Fruit fly (Drosophila melanogaster) whole organism, embryonic: ENCODE results near the gene Hel25E.
A peak's percentile ranks its signal among the peaks of the same experiment; 100 is the strongest.

Experiments used
- Antp ChIP-seq: fragments of 200-800 bp; sonication (Bioruptor generic); optimal IDR thresholded peaks from 3 replicates; lab custom pipeline; 2016; ENCODE audit warnings: missing biosample characterization, missing genetic modification characterization
- BEAF-32 ChIP-seq: fragments of 200-800 bp; sonication (Bioruptor generic); optimal IDR thresholded peaks from 3 replicates; lab custom pipeline; 2017; ENCODE audit warnings: missing biosample characterization, missing genetic modification characterization, mild to moderate bottlenecking, moderate library complexity, missing genetic modification reagents
- Bteb2 ChIP-seq: fragments of 200-800 bp; sonication (Bioruptor generic); optimal IDR thresholded peaks from 2 replicates; lab custom pipeline; 2016; ENCODE audit warnings: missing biosample characterization, missing genetic modification characterization
- CG10209 ChIP-seq: fragments of 200-800 bp; sonication (Bioruptor generic); optimal IDR thresholded peaks from 3 replicates; lab custom pipeline; 2017; ENCODE audit warnings: missing biosample characterization, mild to moderate bottlenecking, missing genetic modification characterization, missing genetic modification reagents
- CG11696 ChIP-seq: fragments of 200-800 bp; sonication (Bioruptor generic); IDR thresholded peaks from 2 replicates; pipeline ENCODE4 v1.3.6; 2022; ENCODE audit warnings: missing biosample characterization, missing genetic modification characterization
- CG12104 ChIP-seq: fragments of 200-800 bp; sonication (Bioruptor generic); optimal IDR thresholded peaks from 3 replicates; lab custom pipeline; 2016; ENCODE audit warnings: missing biosample characterization, missing genetic modification characterization
- CG1233 ChIP-seq: fragments of 200-800 bp; sonication (Bioruptor generic); optimal IDR thresholded peaks from 4 replicates; lab custom pipeline; 2018; ENCODE audit warnings: missing biosample characterization, mild to moderate bottlenecking, missing genetic modification characterization
- CG14710 ChIP-seq: fragments of 200-800 bp; sonication (Bioruptor generic); optimal IDR thresholded peaks from 3 replicates; lab custom pipeline; 2019; ENCODE audit warnings: missing biosample characterization, mild to moderate bottlenecking, missing genetic modification characterization, moderate library complexity
- CG2120 ChIP-seq: fragments of 200-800 bp; sonication (Bioruptor generic); optimal IDR thresholded peaks from 3 replicates; lab custom pipeline; 2016; ENCODE audit warnings: missing biosample characterization, missing genetic modification characterization
- CG2875 ChIP-seq: fragments of 200-800 bp; sonication (Bioruptor generic); optimal IDR thresholded peaks from 2 replicates; lab custom pipeline; 2017; ENCODE audit warnings: missing biosample characterization, mild to moderate bottlenecking, missing genetic modification characterization, missing genetic modification reagents
- CG31224 ChIP-seq: fragments of 200-800 bp; sonication (Bioruptor generic); IDR thresholded peaks from 2 replicates; pipeline ENCODE4 v1.3.6; 2022; ENCODE audit warnings: missing biosample characterization, missing genetic modification characterization
- CG3163 ChIP-seq: fragments of 200-800 bp; sonication (Bioruptor generic); optimal IDR thresholded peaks from 3 replicates; lab custom pipeline; 2016; ENCODE audit warnings: missing biosample characterization, missing genetic modification characterization
- CG32767 ChIP-seq: fragments of 200-800 bp; sonication (Bioruptor generic); IDR thresholded peaks from 2 replicates; pipeline ENCODE4 v1.3.6; 2022; ENCODE audit warnings: missing biosample characterization, missing genetic modification characterization
- CG4730 ChIP-seq: fragments of 200-800 bp; sonication (Bioruptor generic); IDR thresholded peaks from 2 replicates; pipeline ENCODE4 v1.3.6; 2022; ENCODE audit warnings: missing biosample characterization, missing genetic modification characterization
- CG5245 ChIP-seq: fragments of 200-800 bp; sonication (Bioruptor generic); optimal IDR thresholded peaks from 3 replicates; lab custom pipeline; 2016; ENCODE audit warnings: missing biosample characterization, missing genetic modification characterization
- CG6765 ChIP-seq: fragments of 200-800 bp; sonication (Bioruptor generic); optimal IDR thresholded peaks from 3 replicates; lab custom pipeline; 2017; ENCODE audit warnings: missing biosample characterization, mild to moderate bottlenecking, missing genetic modification characterization
- CG6813 ChIP-seq: fragments of 200-800 bp; sonication (Bioruptor generic); optimal IDR thresholded peaks from 2 replicates; lab custom pipeline; 2017; ENCODE audit warnings: missing biosample characterization, missing genetic modification characterization, mild to moderate bottlenecking, moderate library complexity, missing genetic modification reagents
- CG6854 ChIP-seq: fragments of 200-800 bp; sonication (Bioruptor generic); optimal IDR thresholded peaks from 3 replicates; lab custom pipeline; 2017; ENCODE audit warnings: missing biosample characterization, mild to moderate bottlenecking, missing genetic modification characterization
- CG7556 ChIP-seq: fragments of 200-800 bp; sonication (Bioruptor generic); optimal IDR thresholded peaks from 2 replicates; lab custom pipeline; 2017; ENCODE audit warnings: missing biosample characterization, mild to moderate bottlenecking, missing genetic modification characterization
- CG8478 ChIP-seq: fragments of >200 bp; optimal IDR thresholded peaks from 2 replicates; lab custom pipeline; 2018
- CG9876 ChIP-seq: fragments of 200-800 bp; sonication (Bioruptor generic); optimal IDR thresholded peaks from 2 replicates; lab custom pipeline; 2016; ENCODE audit warnings: missing biosample characterization, missing genetic modification characterization
- Dek ChIP-seq: fragments of 200-800 bp; sonication (Bioruptor generic); optimal IDR thresholded peaks from 3 replicates; lab custom pipeline; 2019; ENCODE audit warnings: missing biosample characterization, mild to moderate bottlenecking, missing genetic modification characterization, moderate library complexity
- Dip2 ChIP-seq: fragments of 200-800 bp; sonication (Bioruptor generic); IDR thresholded peaks from 2 replicates; pipeline ENCODE4 v1.3.6; 2022; ENCODE audit warnings: missing biosample characterization, missing genetic modification characterization
- Fer1 ChIP-seq: fragments of 200-800 bp; sonication (Bioruptor generic); optimal IDR thresholded peaks from 2 replicates; lab custom pipeline; 2017; ENCODE audit warnings: missing biosample characterization, mild to moderate bottlenecking, missing genetic modification characterization
- Fer3 ChIP-seq: fragments of 200-800 bp; sonication (Bioruptor generic); optimal IDR thresholded peaks from 2 replicates; lab custom pipeline; 2018; ENCODE audit warnings: missing biosample characterization, mild to moderate bottlenecking, missing genetic modification characterization, moderate library complexity
- HLH4C ChIP-seq: fragments of 200-800 bp; sonication (Bioruptor generic); IDR thresholded peaks from 3 replicates; pipeline ENCODE4 v1.3.6; 2022; ENCODE audit warnings: missing biosample characterization, missing genetic modification characterization; ENCODE audit not compliant: partially characterized antibody
- Hand ChIP-seq: fragments of 200-800 bp; sonication (Bioruptor generic); optimal IDR thresholded peaks from 2 replicates; lab custom pipeline; 2017; ENCODE audit warnings: mild to moderate bottlenecking, missing biosample characterization, missing genetic modification reagents, missing genetic modification characterization
- Hmr ChIP-seq: fragments of 200-800 bp; sonication (Bioruptor generic); optimal IDR thresholded peaks from 3 replicates; lab custom pipeline; 2017; ENCODE audit warnings: mild to moderate bottlenecking, missing biosample characterization, missing genetic modification reagents, missing genetic modification characterization
- Hr51 ChIP-seq, 2 experiments: fragments of 200-800 bp; sonication (Bioruptor generic); optimal IDR thresholded peaks; 2 replicates in 1 of 2; 3 replicates in 1 of 2; lab custom pipeline; 2016 to 2018; ENCODE audit warnings: missing biosample characterization in 2 of 2, missing genetic modification characterization in 2 of 2, mild to moderate bottlenecking in 1 of 2, moderate library complexity in 1 of 2
- Jarid2 ChIP-seq: fragments of 200-800 bp; sonication (Bioruptor generic); optimal IDR thresholded peaks from 3 replicates; lab custom pipeline; 2017; ENCODE audit warnings: mild to moderate bottlenecking, missing biosample characterization, missing genetic modification reagents, missing genetic modification characterization
- MESR4 ChIP-seq: fragments of 200-800 bp; sonication (Bioruptor generic); optimal IDR thresholded peaks from 2 replicates; lab custom pipeline; 2018; ENCODE audit warnings: missing biosample characterization, mild to moderate bottlenecking, missing genetic modification characterization, moderate library complexity
- Mes4 ChIP-seq: fragments of 200-800 bp; sonication (Bioruptor generic); optimal IDR thresholded peaks from 2 replicates; lab custom pipeline; 2016; ENCODE audit warnings: missing biosample characterization, missing genetic modification characterization
- Opbp ChIP-seq: fragments of 200-800 bp; sonication (Bioruptor generic); IDR thresholded peaks from 3 replicates; pipeline ENCODE4 v1.3.6; 2022; ENCODE audit warnings: missing biosample characterization, missing genetic modification characterization; ENCODE audit not compliant: partially characterized antibody
- Rx ChIP-seq: fragments of 200-800 bp; sonication (Bioruptor generic); IDR thresholded peaks from 2 replicates; pipeline ENCODE4 v1.3.6; 2022; ENCODE audit warnings: missing biosample characterization, missing genetic modification characterization
- Xrp1 ChIP-seq: fragments of 200-800 bp; sonication (Bioruptor generic); IDR thresholded peaks from 2 replicates; pipeline ENCODE4 v1.3.6; 2022; ENCODE audit warnings: missing biosample characterization, missing genetic modification characterization
- amos ChIP-seq: fragments of 200-800 bp; sonication (Bioruptor generic); IDR thresholded peaks from 2 replicates; pipeline ENCODE4 v1.3.6; 2022; ENCODE audit warnings: missing biosample characterization, missing genetic modification characterization; ENCODE audit not compliant: partially characterized antibody
- bbx ChIP-seq: fragments of 200-800 bp; sonication (Bioruptor generic); IDR thresholded peaks from 2 replicates; pipeline ENCODE4 v1.3.6; 2022; ENCODE audit warnings: missing biosample characterization, missing genetic modification characterization; ENCODE audit not compliant: partially characterized antibody
- br ChIP-seq: fragments of >200 bp; optimal IDR thresholded peaks from 2 replicates; lab custom pipeline; 2017
- chinmo ChIP-seq: fragments of 200-800 bp; sonication (Bioruptor generic); IDR thresholded peaks from 4 replicates; pipeline ENCODE4 v1.3.6; 2022; ENCODE audit warnings: missing biosample characterization, missing genetic modification characterization; ENCODE audit not compliant: partially characterized antibody
- emc ChIP-seq: fragments of 200-800 bp; sonication (Bioruptor generic); optimal IDR thresholded peaks from 2 replicates; lab custom pipeline; 2016; ENCODE audit warnings: missing biosample characterization, missing genetic modification characterization
- grau ChIP-seq: fragments of 200-800 bp; optimal IDR thresholded peaks from 3 replicates; lab custom pipeline; 2019; ENCODE audit warnings: missing biosample characterization, mild to moderate bottlenecking, missing genetic modification characterization, moderate library complexity
- lola ChIP-seq, 3 experiments: fragments of >200 bp in 2 of 3; fragments of 200-800 bp in 1 of 3; sonication (Bioruptor generic) in 1 of 3; optimal IDR thresholded peaks; 2 replicates each; lab custom pipeline; 2017 to 2019; ENCODE audit warnings: missing biosample characterization in 3 of 3, missing genetic modification characterization in 3 of 3, mild to moderate bottlenecking in 1 of 3, moderate library complexity in 1 of 3
- phol ChIP-seq: fragments of 200-800 bp; sonication (Bioruptor generic); optimal IDR thresholded peaks from 3 replicates; lab custom pipeline; 2018; ENCODE audit warnings: missing biosample characterization, mild to moderate bottlenecking, missing genetic modification characterization, moderate library complexity
- sens ChIP-seq: fragments of 200-800 bp; sonication (Bioruptor generic); peaks from one replicate; lab custom pipeline; 2016; ENCODE audit warnings: missing biosample characterization, missing genetic modification characterization
- shn ChIP-seq: fragments of 200-800 bp; sonication (Bioruptor generic); optimal IDR thresholded peaks from 3 replicates; lab custom pipeline; 2016; ENCODE audit warnings: missing biosample characterization, missing genetic modification characterization
- sim ChIP-seq: fragments of 200-800 bp; sonication (Bioruptor generic); IDR thresholded peaks from 2 replicates; pipeline ENCODE4 v1.3.6; 2022; ENCODE audit warnings: missing biosample characterization, missing genetic modification characterization
- sisA ChIP-seq: fragments of 200-800 bp; sonication (Bioruptor generic); IDR thresholded peaks from 2 replicates; pipeline ENCODE4 v1.3.6; 2022; ENCODE audit warnings: missing biosample characterization, missing genetic modification characterization
- sna ChIP-seq: fragments of 200-800 bp; sonication (Bioruptor generic); IDR thresholded peaks from 2 replicates; pipeline ENCODE4 v1.3.6; 2022; ENCODE audit warnings: missing biosample characterization, missing genetic modification characterization; ENCODE audit not compliant: partially characterized antibody
- usp ChIP-seq: fragments of >200 bp; optimal IDR thresholded peaks from 2 replicates; lab custom pipeline; 2017; ENCODE audit warnings: missing biosample characterization, missing genetic modification characterization

Gene Hel25E

dm6 chr2L:5496468-5497093, 45.5 kb downstream of the Hel25E start (continued):
- peak; percentile 18; the same call in 1 of the 2 replicates for TF ChIP-seq Rx (GFP tag; lab: Robert Waterston, UW)
- TF ChIP-seq sna, result no peak
- TF ChIP-seq CG32767 (GFP tag; lab: Robert Waterston, UW), result 0 out of 2 replicates have a peak, but pooled peaks have one; percentile 40
- TF ChIP-seq Antp (GFP tag; lab: Kevin White, UChicago), result peak; percentile 52
- TF ChIP-seq Dip2, result no peak
- TF ChIP-seq CG5245 (GFP tag; lab: Kevin White, UChicago), result peak; percentile 52
- TF ChIP-seq usp, result no peak
- peak; percentile 95 for TF ChIP-seq sens
- TF ChIP-seq CG6813 (GFP tag; lab: Kevin White, UChicago), result peak; percentile 34
- TF ChIP-seq HLH4C (GFP tag; lab: Robert Waterston, UW), result no peak
- TF ChIP-seq Hmr (GFP tag; lab: Kevin White, UChicago), result no peak
- TF ChIP-seq CG2875, result peak; percentile 61
- no peak for TF ChIP-seq CG6854 (GFP tag; lab: Kevin White, UChicago)
- no peak for TF ChIP-seq Hand (GFP tag; lab: Kevin White, UChicago)
- TF ChIP-seq CG1233 (GFP tag; lab: Kevin White, UChicago), result peak; percentile 35
- peak; percentile 43 for TF ChIP-seq CG10209 (GFP tag; lab: Kevin White, UChicago)
- no peak for TF ChIP-seq br
- no peak for TF ChIP-seq CG6765
- no peak for TF ChIP-seq MESR4
- TF ChIP-seq phol (tag; lab: Kevin White, UChicago), result peak; percentile 67
- TF ChIP-seq Hr51 (GFP tag; optimal IDR thresholded peaks at IDR 0.05; lab: Kevin White, UChicago), result peak in 1 of 2 experiments; percentile 49
- TF ChIP-seq CG2120 (GFP tag; lab: Kevin White, UChicago), result no peak
- 0 out of 2 replicates have a peak, but pooled peaks have one; percentile 19 for TF ChIP-seq sim (GFP tag; lab: Robert Waterston, UW)
- TF ChIP-seq grau, result peak; percentile 69
- TF ChIP-seq Xrp1 (GFP tag; lab: Robert Waterston, UW), result peak; percentile 80
- no peak for TF ChIP-seq amos (GFP tag; lab: Robert Waterston, UW)
- no peak for TF ChIP-seq CG11696 (GFP tag; lab: Robert Waterston, UW)
- TF ChIP-seq chinmo (GFP tag; lab: Robert Waterston, UW), result no peak
- TF ChIP-seq CG3163 (GFP tag; lab: Kevin White, UChicago), result no peak
- peak; percentile 35 for TF ChIP-seq Mes4
- TF ChIP-seq CG9876 (GFP tag; lab: Kevin White, UChicago), result no peak
- no peak for TF ChIP-seq CG8478 (lab: Kevin White, UChicago)
- TF ChIP-seq BEAF-32 (GFP tag; lab: Kevin White, UChicago), result no peak
- TF ChIP-seq lola (GFP tag; optimal IDR thresholded peaks at IDR 0.05; lab: Kevin White, UChicago), result peak in 1 of 3 experiments; percentile 77
- peak; percentile 34 for TF ChIP-seq CG12104
- peak; percentile 36 for TF ChIP-seq Dek (tag; lab: Kevin White, UChicago)
- TF ChIP-seq CG31224 (GFP tag; lab: Robert Waterston, UW), result peak; percentile 22; the same call in 1 of the 2 replicates
- TF ChIP-seq bbx (GFP tag; lab: Robert Waterston, UW), result no peak
- TF ChIP-seq shn, result peak; percentile 31
- no peak for TF ChIP-seq Opbp (GFP tag; lab: Robert Waterston, UW)
- no peak for TF ChIP-seq emc (GFP tag; lab: Kevin White, UChicago)
- TF ChIP-seq sisA (GFP tag; lab: Robert Waterston, UW), result peak; percentile 74
- TF ChIP-seq Jarid2 (GFP tag; lab: Kevin White, UChicago), result no peak
- TF ChIP-seq CG14710 (tag; lab: Kevin White, UChicago), result peak; percentile 64
- peak; percentile 46; the same call in 1 of the 2 replicates for TF ChIP-seq CG4730 (GFP tag; lab: Robert Waterston, UW)
- TF ChIP-seq Fer1 (GFP tag; lab: Kevin White, UChicago), result no peak
- TF ChIP-seq Bteb2, result no peak
- peak; percentile 45 for TF ChIP-seq CG7556 (GFP tag; lab: Kevin White, UChicago)
- peak; percentile 51 for TF ChIP-seq Fer3
